Fruit fly (Drosophila melanogaster) whole organism, prepupa: ENCODE results near the gene pont.

Source experiments
- Blimp-1 ChIP-seq: fragments of 200-800 bp; sonication (Bioruptor generic); optimal IDR thresholded peaks from 3 replicates; lab custom pipeline; 2017; ENCODE audit warnings: missing biosample characterization, missing genetic modification characterization, mild to moderate bottlenecking, moderate library complexity, missing genetic modification reagents
- CG10631 ChIP-seq: fragments of 200-800 bp; sonication (Bioruptor generic); optimal IDR thresholded peaks from 2 replicates; lab custom pipeline; 2016; ENCODE audit warnings: missing biosample characterization, missing genetic modification characterization
- CG10669 ChIP-seq: fragments of 200-800 bp; sonication (Bioruptor generic); optimal IDR thresholded peaks from 3 replicates; lab custom pipeline; 2018; ENCODE audit warnings: missing biosample characterization, mild to moderate bottlenecking, missing genetic modification characterization, moderate library complexity
- CG11294 ChIP-seq: fragments of 200-800 bp; sonication (Bioruptor generic); IDR thresholded peaks from 2 replicates; pipeline ENCODE4 v1.3.6; 2022; ENCODE audit warnings: missing biosample characterization, missing genetic modification characterization
- CG1621 ChIP-seq: fragments of 200-800 bp; sonication (Bioruptor generic); optimal IDR thresholded peaks from 3 replicates; lab custom pipeline; 2018; ENCODE audit warnings: missing biosample characterization, mild to moderate bottlenecking, missing genetic modification characterization
- CG3032 ChIP-seq: fragments of 200-800 bp; optimal IDR thresholded peaks from 2 replicates; lab custom pipeline; 2019; ENCODE audit warnings: missing biosample characterization, mild to moderate bottlenecking, missing genetic modification characterization, moderate library complexity
- CG31627 ChIP-seq: fragments of 200-800 bp; sonication (Bioruptor generic); optimal IDR thresholded peaks from 3 replicates; lab custom pipeline; 2016; ENCODE audit warnings: missing biosample characterization, missing genetic modification characterization
- CG32006 ChIP-seq: fragments of 200-800 bp; sonication (Bioruptor generic); optimal IDR thresholded peaks from 3 replicates; lab custom pipeline; 2017; ENCODE audit warnings: missing biosample characterization, mild to moderate bottlenecking, missing genetic modification characterization
- CG34406 ChIP-seq: fragments of 200-800 bp; sonication (Bioruptor generic); optimal IDR thresholded peaks from 3 replicates; lab custom pipeline; 2016; ENCODE audit warnings: missing biosample characterization, missing genetic modification characterization
- CG3919 ChIP-seq: fragments of 200-800 bp; sonication (Bioruptor generic); optimal IDR thresholded peaks from 3 replicates; lab custom pipeline; 2016; ENCODE audit warnings: missing biosample characterization, missing genetic modification characterization
- CG6163 ChIP-seq: fragments of 200-800 bp; sonication (Bioruptor generic); IDR thresholded peaks from 3 replicates; pipeline ENCODE4 v1.3.6; 2022; ENCODE audit warnings: missing biosample characterization, missing genetic modification characterization
- CG6792 ChIP-seq: fragments of 200-800 bp; sonication (Bioruptor generic); optimal IDR thresholded peaks from 3 replicates; lab custom pipeline; 2016; ENCODE audit warnings: missing biosample characterization, missing genetic modification characterization
- CG8119 ChIP-seq: fragments of 200-800 bp; sonication (Bioruptor generic); IDR thresholded peaks from 3 replicates; pipeline ENCODE4 v1.3.6; 2022; ENCODE audit warnings: missing biosample characterization, missing genetic modification characterization
- CG8319 ChIP-seq: fragments of 200-800 bp; sonication (Bioruptor generic); optimal IDR thresholded peaks from 3 replicates; lab custom pipeline; 2016; ENCODE audit warnings: missing biosample characterization, missing genetic modification characterization
- CG9139 ChIP-seq: fragments of 200-800 bp; sonication (Bioruptor generic); optimal IDR thresholded peaks from 3 replicates; lab custom pipeline; 2017; ENCODE audit warnings: missing biosample characterization, mild to moderate bottlenecking, missing genetic modification characterization
- Eip75B ChIP-seq: fragments of 200-800 bp; sonication (Bioruptor generic); optimal IDR thresholded peaks from 3 replicates; lab custom pipeline; 2016; ENCODE audit warnings: missing biosample characterization, missing genetic modification characterization
- Eip78C ChIP-seq: fragments of 200-800 bp; sonication (Bioruptor generic); peaks from one replicate; lab custom pipeline; 2016; ENCODE audit warnings: missing biosample characterization, missing genetic modification characterization
- Eip93F ChIP-seq: fragments of 200-800 bp; sonication (Bioruptor generic); optimal IDR thresholded peaks from 2 replicates; lab custom pipeline; 2016; ENCODE audit warnings: missing biosample characterization, mild to moderate bottlenecking, missing genetic modification characterization
- Ets96B ChIP-seq: fragments of 200-800 bp; optimal IDR thresholded peaks from 2 replicates; lab custom pipeline; 2019; ENCODE audit warnings: missing biosample characterization, mild to moderate bottlenecking, missing genetic modification characterization, moderate library complexity
- Gug ChIP-seq: fragments of 200-800 bp; sonication (Bioruptor generic); IDR thresholded peaks from 2 replicates; pipeline ENCODE4 v1.3.6; 2022; ENCODE audit warnings: missing biosample characterization, missing genetic modification characterization
- Hr38 ChIP-seq: sonication (Bioruptor generic); optimal IDR thresholded peaks from 2 replicates; lab custom pipeline; 2016; ENCODE audit warnings: missing biosample characterization, missing genetic modification characterization
- Hr4 ChIP-seq: fragments of 200-800 bp; sonication (Bioruptor generic); optimal IDR thresholded peaks from 3 replicates; lab custom pipeline; 2016; ENCODE audit warnings: missing biosample characterization, missing genetic modification characterization
- Lpt ChIP-seq: fragments of 200-800 bp; sonication (Bioruptor generic); optimal IDR thresholded peaks from 3 replicates; lab custom pipeline; 2016; ENCODE audit warnings: missing biosample characterization, missing genetic modification characterization
- Met ChIP-seq: fragments of 200-800 bp; sonication (Bioruptor generic); optimal IDR thresholded peaks from 3 replicates; lab custom pipeline; 2016; ENCODE audit warnings: missing biosample characterization, missing genetic modification characterization
- Smox ChIP-seq: fragments of 200-800 bp; sonication (Bioruptor generic); optimal IDR thresholded peaks from 3 replicates; lab custom pipeline; 2016; ENCODE audit warnings: missing biosample characterization, missing genetic modification characterization
- Sox102F ChIP-seq: fragments of 200-800 bp; sonication (Bioruptor generic); optimal IDR thresholded peaks from 2 replicates; lab custom pipeline; 2016; ENCODE audit warnings: missing biosample characterization, mild to moderate bottlenecking, missing genetic modification characterization
- Sox14 ChIP-seq: fragments of 200-800 bp; sonication (Bioruptor generic); optimal IDR thresholded peaks from 3 replicates; lab custom pipeline; 2016; ENCODE audit warnings: missing biosample characterization, missing genetic modification characterization
- Sox15 ChIP-seq: fragments of 200-800 bp; sonication (Bioruptor generic); optimal IDR thresholded peaks from 3 replicates; lab custom pipeline; 2016; ENCODE audit warnings: missing biosample characterization, missing genetic modification characterization
- dac ChIP-seq: fragments of 200-800 bp; sonication (Bioruptor generic); optimal IDR thresholded peaks from 2 replicates; lab custom pipeline; 2017; ENCODE audit warnings: missing biosample characterization, mild to moderate bottlenecking, missing genetic modification characterization
- dsx ChIP-seq: fragments of 200-800 bp; optimal IDR thresholded peaks from 3 replicates; lab custom pipeline; 2019; ENCODE audit warnings: missing biosample characterization, mild to moderate bottlenecking, missing genetic modification characterization, moderate library complexity; ENCODE audit not compliant: poor library complexity, severe bottlenecking
- eg ChIP-seq: fragments of 200-800 bp; sonication (Bioruptor generic); IDR thresholded peaks from 3 replicates; pipeline ENCODE4 v1.3.6; 2022; ENCODE audit warnings: missing biosample characterization, missing genetic modification characterization
- esn ChIP-seq: fragments of 200-800 bp; sonication (Bioruptor generic); optimal IDR thresholded peaks from 2 replicates; lab custom pipeline; 2016; ENCODE audit warnings: missing biosample characterization, mild to moderate bottlenecking, missing genetic modification characterization, moderate library complexity
- fd85E ChIP-seq: fragments of 200-800 bp; sonication (Bioruptor generic); optimal IDR thresholded peaks from 3 replicates; lab custom pipeline; 2016; ENCODE audit warnings: missing biosample characterization, missing genetic modification characterization
- fkh ChIP-seq: fragments of 200-800 bp; sonication (Bioruptor generic); optimal IDR thresholded peaks from 3 replicates; lab custom pipeline; 2017; ENCODE audit warnings: missing biosample characterization, mild to moderate bottlenecking, missing genetic modification characterization, moderate library complexity
- net ChIP-seq: fragments of 200-800 bp; sonication (Bioruptor generic); optimal IDR thresholded peaks from 3 replicates; lab custom pipeline; 2016; ENCODE audit warnings: missing biosample characterization, missing genetic modification characterization
- pdm3 ChIP-seq: fragments of 200-800 bp; sonication (Bioruptor generic); optimal IDR thresholded peaks from 3 replicates; lab custom pipeline; 2016; ENCODE audit warnings: missing biosample characterization, missing genetic modification characterization
- salr ChIP-seq, 2 experiments: fragments of 200-800 bp; sonication (Bioruptor generic); optimal IDR thresholded peaks; 3 replicates each; lab custom pipeline; 2016 to 2018; ENCODE audit warnings: missing biosample characterization in 2 of 2, missing genetic modification characterization in 2 of 2, mild to moderate bottlenecking in 1 of 2
- spab ChIP-seq: fragments of 200-800 bp; sonication (Bioruptor generic); optimal IDR thresholded peaks from 2 replicates; lab custom pipeline; 2017; ENCODE audit warnings: missing biosample characterization, mild to moderate bottlenecking, missing genetic modification characterization, missing genetic modification reagents
- ss ChIP-seq, 2 experiments: fragments of 200-800 bp; sonication (Bioruptor generic); optimal IDR thresholded peaks; 2 replicates in 1 of 2; 3 replicates in 1 of 2; lab custom pipeline; 2017 to 2018; ENCODE audit warnings: mild to moderate bottlenecking in 2 of 2, missing biosample characterization in 2 of 2, missing genetic modification characterization in 2 of 2, moderate library complexity in 1 of 2
- svp ChIP-seq: fragments of 200-800 bp; sonication (Bioruptor generic); peaks from one replicate; lab custom pipeline; 2016; ENCODE audit warnings: missing biosample characterization, missing genetic modification characterization
- topi ChIP-seq: fragments of 200-800 bp; sonication (Bioruptor generic); optimal IDR thresholded peaks from 3 replicates; lab custom pipeline; 2016; ENCODE audit warnings: missing biosample characterization, missing genetic modification characterization
- vri ChIP-seq: fragments of 200-800 bp; sonication (Bioruptor generic); optimal IDR thresholded peaks from 3 replicates; lab custom pipeline; 2016; ENCODE audit warnings: missing biosample characterization, mild to moderate bottlenecking, missing genetic modification characterization

Gene pont

dm6 chr3R:10263972-10264536 is 2.1 kb downstream of the pont start, which contains the start of gene Nuak (continued):
- peak; percentile 51 for TF ChIP-seq CG9139 (GFP tag; lab: Kevin White, UChicago)
- peak; percentile 90 for TF ChIP-seq Sox14 (GFP tag; lab: Kevin White, UChicago)
- TF ChIP-seq Eip75B (GFP tag; lab: Kevin White, UChicago), result peak; percentile 94
- peak; percentile 65 for TF ChIP-seq Ets96B (tag; lab: Kevin White, UChicago)
- peak; percentile 90 for TF ChIP-seq Sox15 (GFP tag; lab: Kevin White, UChicago)
- TF ChIP-seq CG6792, result peak; percentile 81
- TF ChIP-seq Eip93F (GFP tag; lab: Kevin White, UChicago), result peak; percentile 69
- peak; percentile 96 for TF ChIP-seq CG31627 (GFP tag; lab: Kevin White, UChicago)
- TF ChIP-seq esn (GFP tag; lab: Kevin White, UChicago), result peak; percentile 87
- TF ChIP-seq CG8319 (GFP tag; lab: Kevin White, UChicago), result peak; percentile 75
- peak; percentile 62 for TF ChIP-seq Hr38 (GFP tag; lab: Kevin White, UChicago)
- no peak for TF ChIP-seq CG11294 (GFP tag; lab: Robert Waterston, UW)

dm6 chr3R:10264601-10265421 is 2.9 kb downstream of the pont start:
- TF ChIP-seq CG3919 (GFP tag; lab: Kevin White, UChicago), result no peak
- no peak for TF ChIP-seq CG6792
- TF ChIP-seq Eip78C (GFP tag; lab: Kevin White, UChicago), result peak; percentile 65
- TF ChIP-seq Smox (GFP tag; lab: Kevin White, UChicago), result no peak
- peak; percentile 59 for TF ChIP-seq Blimp-1 (GFP tag; lab: Kevin White, UChicago)
- peak; percentile 63 for TF ChIP-seq fkh
- TF ChIP-seq CG10669 (GFP tag; lab: Kevin White, UChicago), result no peak
- no peak for TF ChIP-seq dsx
- peak; percentile 9 for TF ChIP-seq vri (GFP tag; lab: Kevin White, UChicago)
- TF ChIP-seq CG9139 (GFP tag; lab: Kevin White, UChicago), result no peak
- TF ChIP-seq CG8319 (GFP tag; lab: Kevin White, UChicago), result no peak
- no peak for TF ChIP-seq net (GFP tag; lab: Kevin White, UChicago)
- no peak for TF ChIP-seq CG11294 (GFP tag; lab: Robert Waterston, UW)

dm6 chr3R:10265552-10266137 is 3.7 kb downstream of the pont start:
- TF ChIP-seq Ets96B (tag; lab: Kevin White, UChicago) (no peak), CG6163 (GFP tag; lab: Robert Waterston, UW) (peak; percentile 18; the same call in 2 of the 3 replicates), svp (GFP tag; lab: Kevin White, UChicago) (peak; percentile 90), dac (no peak), Sox15 (GFP tag; lab: Kevin White, UChicago) (peak; percentile 19), pdm3 (GFP tag; lab: Kevin White, UChicago) (peak; percentile 52), Hr4 (peak; percentile 22), CG3032 (tag; lab: Kevin White, UChicago) (no peak), CG1621 (tag; lab: Kevin White, UChicago) (peak; percentile 15), CG3919 (GFP tag; lab: Kevin White, UChicago) (peak; percentile 68), Met (GFP tag; lab: Kevin White, UChicago) (peak; percentile 76), eg (GFP tag; lab: Robert Waterston, UW) (peak; percentile 78), CG31627 (GFP tag; lab: Kevin White, UChicago) (peak; percentile 76), fd85E (GFP tag; lab: Kevin White, UChicago) (no peak), fkh (no peak), ss (GFP tag; optimal IDR thresholded peaks at IDR 0.05; lab: Kevin White, UChicago) (no peak), CG32006 (GFP tag; lab: Kevin White, UChicago) (peak; percentile 65), CG6792 (peak; percentile 65), Gug (peak; percentile 47), CG10631 (GFP tag; lab: Kevin White, UChicago) (peak; percentile 69), CG8119 (GFP tag; lab: Robert Waterston, UW) (peak; percentile 79), Eip78C (GFP tag; lab: Kevin White, UChicago) (peak; percentile 90), Sox102F (GFP tag; lab: Kevin White, UChicago) (peak; percentile 74), dsx (peak; percentile 4), CG34406 (GFP tag; lab: Kevin White, UChicago) (peak; percentile 86), Lpt (GFP tag; lab: Kevin White, UChicago) (peak; percentile 48), spab (GFP tag; lab: Kevin White, UChicago) (no peak), CG11294 (GFP tag; lab: Robert Waterston, UW) (0 out of 2 replicates have a peak, but pooled peaks have one; percentile 15), topi (GFP tag; lab: Kevin White, UChicago) (peak; percentile 78), vri (GFP tag; lab: Kevin White, UChicago) (peak; percentile 58), salr (GFP tag; optimal IDR thresholded peaks at IDR 0.05; lab: Kevin White, UChicago) (peak in 1 of 2 experiments; percentile 24), Smox (GFP tag; lab: Kevin White, UChicago) (peak; percentile 72)
